Fruit fly (Drosophila melanogaster) whole organism, wandering third instar larva: ENCODE results near the gene yellow-e2.

Experiments
- Dif ChIP-seq: fragments of 200-275, 200-300 bp; sonication (Bioruptor generic); optimal IDR thresholded peaks from 2 replicates; lab custom pipeline; 2018; ENCODE audit warnings: missing biosample characterization, missing genetic modification characterization; ENCODE audit not compliant: partially characterized antibody
- Hr83 ChIP-seq: fragments of 200-300 bp; sonication (Bioruptor generic); optimal IDR thresholded peaks from 2 replicates; lab custom pipeline; 2016; ENCODE audit warnings: missing biosample characterization, mild to moderate bottlenecking, missing genetic modification characterization, moderate library complexity; ENCODE audit not compliant: poor library complexity, severe bottlenecking
- OdsH ChIP-seq: fragments of 200-800 bp; sonication (Bioruptor generic); optimal IDR thresholded peaks from 2 replicates; lab custom pipeline; 2016; ENCODE audit warnings: missing biosample characterization, mild to moderate bottlenecking, missing genetic modification characterization
- Vsx2 ChIP-seq: fragments of 200-300, 225-300 bp; sonication (Bioruptor generic); optimal IDR thresholded peaks from 2 replicates; lab custom pipeline; 2018; ENCODE audit warnings: missing biosample characterization, missing genetic modification characterization; ENCODE audit not compliant: partially characterized antibody
- brk ChIP-seq: fragments of 200-800 bp; sonication (Bioruptor generic); optimal IDR thresholded peaks from 2 replicates; lab custom pipeline; 2016; ENCODE audit warnings: missing biosample characterization, mild to moderate bottlenecking, missing genetic modification characterization
- sage ChIP-seq: fragments of 200-800 bp; sonication (Bioruptor generic); optimal IDR thresholded peaks from 2 replicates; lab custom pipeline; 2016; ENCODE audit warnings: missing biosample characterization, mild to moderate bottlenecking, missing genetic modification characterization
- usp ChIP-seq: fragments of >200 bp; optimal IDR thresholded peaks from 2 replicates; lab custom pipeline; 2017; ENCODE audit warnings: missing biosample characterization, missing genetic modification characterization

dm6 chr3R:13433623-13434022 lies 26.8 kb upstream of the yellow-e2 start:
- TF ChIP-seq Hr83 (GFP tag; lab: Kevin White, UChicago): no peak
- no peak for TF ChIP-seq sage
- TF ChIP-seq Vsx2 (GFP tag; lab: Kevin White, UChicago): no peak
- TF ChIP-seq brk: no peak
- no peak for TF ChIP-seq Dif (GFP tag; lab: Kevin White, UChicago)
- no peak for TF ChIP-seq usp (GFP tag; lab: Kevin White, UChicago)
- TF ChIP-seq OdsH (GFP tag; lab: Kevin White, UChicago): peak; percentile 73
